Worm (Caenorhabditis elegans) whole organism, L4/young adult: ENCODE results near the gene K08E4.2.

Source experiments
- W03F9.2 ChIP-seq: fragments of 150-350 bp; optimal IDR thresholded peaks from 2 replicates; lab custom pipeline; 2014; ENCODE audit warnings: missing biosample characterization, missing genetic modification characterization
- dao-5 ChIP-seq: sonication (generic microtip); optimal IDR thresholded peaks from 2 replicates; lab custom pipeline; 2016; ENCODE audit warnings: missing genotype, missing genetic modification characterization, moderate library complexity, missing compliant biosample characterization
- him-1 ChIP-seq: sonication (generic microtip); optimal IDR thresholded peaks from 2 replicates; lab custom pipeline; 2016; ENCODE audit warnings: missing genotype, missing genetic modification reagents, missing genetic modification characterization, missing compliant biosample characterization

ce11 chrIV:12015586-12015985 is 40.9 kb downstream of the K08E4.2 start, which contains the start of gene lips-6:
- TF ChIP-seq dao-5 (no peak), him-1 (tag; lab: Kevin White, UChicago) (no peak), W03F9.2 (tag; lab: Kevin White, UChicago) (no peak)
